Fruit fly (Drosophila melanogaster) S2 (cell line): ENCODE measurements around the gene Or71a.

Experiments used
- CG8478 ChIP-seq: fragments of >200 bp; optimal IDR thresholded peaks from 2 replicates; lab custom pipeline; 2018
- CTCF ChIP-seq, 2 experiments: fragments of >200 bp; optimal IDR thresholded peaks; 2 replicates each; lab custom pipeline; 2018

Or71a gene

dm6 chr3L:15103988-15104848 lies 26.0 kb upstream of the Or71a start:
- no peak for TF ChIP-seq CTCF (optimal IDR thresholded peaks at IDR 0.05; lab: Kevin White, UChicago)
- TF ChIP-seq CG8478 (lab: Kevin White, UChicago): no peak

dm6 chr3L:15102669-15103309 lies 24.5 kb upstream of the Or71a start:
- TF ChIP-seq CTCF (optimal IDR thresholded peaks at IDR 0.05; lab: Kevin White, UChicago) (no peak), CG8478 (lab: Kevin White, UChicago) (no peak)

- TF ChIP-seq CTCF (optimal IDR thresholded peaks at IDR 0.05; lab: Kevin White, UChicago) (no peak), CG8478 (lab: Kevin White, UChicago) (no peak)
Observed at dm6 chr3L:15101639-15102413, 23.6 kb upstream of the Or71a start.

dm6 chr3L:15100983-15101382 lies 22.7 kb upstream of the Or71a start:
- TF ChIP-seq CTCF (optimal IDR thresholded peaks at IDR 0.05; lab: Kevin White, UChicago) (no peak), CG8478 (lab: Kevin White, UChicago) (no peak)

- TF ChIP-seq CTCF (optimal IDR thresholded peaks at IDR 0.05; lab: Kevin White, UChicago) (no peak), CG8478 (lab: Kevin White, UChicago) (no peak)
Observed at dm6 chr3L:15099541-15099940, 21.3 kb upstream of the Or71a start.

dm6 chr3L:15098659-15099512 lies 20.6 kb upstream of the Or71a start:
- TF ChIP-seq CTCF (optimal IDR thresholded peaks at IDR 0.05; lab: Kevin White, UChicago): no peak
- TF ChIP-seq CG8478 (lab: Kevin White, UChicago): no peak

dm6 chr3L:15097878-15098520 lies 19.8 kb upstream of the Or71a start, which contains the start of gene Ctps:
Gene Ctps, plus strand, starts transcription at chr3L:15097914.
- no peak for TF ChIP-seq CG8478 (lab: Kevin White, UChicago)

- TF ChIP-seq CTCF (optimal IDR thresholded peaks at IDR 0.05; lab: Kevin White, UChicago) (no peak), CG8478 (lab: Kevin White, UChicago) (no peak)
Observed at dm6 chr3L:15094589-15095288, 16.5 kb upstream of the Or71a start, which contains the start of the genes sstn, Plp and GlyRS. Gene sstn, minus strand, starts transcription at chr3L:15094719. Gene Plp, minus strand, starts transcription at chr3L:15094724. Gene GlyRS, plus strand, starts transcription at chr3L:15095142.

- TF ChIP-seq CTCF (optimal IDR thresholded peaks at IDR 0.05; lab: Kevin White, UChicago) (no peak), CG8478 (lab: Kevin White, UChicago) (no peak)
Observed at dm6 chr3L:15093929-15094588, 15.8 kb upstream of the Or71a start.

- TF ChIP-seq CTCF (optimal IDR thresholded peaks at IDR 0.05; lab: Kevin White, UChicago) (no peak), CG8478 (lab: Kevin White, UChicago) (no peak)
Observed at dm6 chr3L:15089887-15090679, 11.8 kb upstream of the Or71a start.

- TF ChIP-seq CTCF (optimal IDR thresholded peaks at IDR 0.05; lab: Kevin White, UChicago) (no peak), CG8478 (lab: Kevin White, UChicago) (no peak)
Observed at dm6 chr3L:15089083-15089704, 10.9 kb upstream of the Or71a start.
